Fruit fly (Drosophila melanogaster) whole organism, embryonic: ENCODE results near the gene Svil.

Experiments used
- Ada2b ChIP-seq: fragments of 200-800 bp; sonication (Bioruptor generic); IDR thresholded peaks from 2 replicates; pipeline ENCODE4 v1.3.6; 2022; ENCODE audit warnings: missing biosample characterization, missing genetic modification characterization
- Atf-2 ChIP-seq: fragments of 200-800 bp; sonication (Bioruptor generic); optimal IDR thresholded peaks from 2 replicates; lab custom pipeline; 2016; ENCODE audit warnings: missing biosample characterization, missing genetic modification characterization
- Atf3 ChIP-seq: fragments of 200-800 bp; sonication (Bioruptor generic); optimal IDR thresholded peaks from 3 replicates; lab custom pipeline; 2016; ENCODE audit warnings: missing biosample characterization, missing genetic modification characterization
- Blimp-1 ChIP-seq: fragments of 200-800 bp; sonication (Bioruptor generic); optimal IDR thresholded peaks from 3 replicates; lab custom pipeline; 2018; ENCODE audit warnings: missing biosample characterization, missing genetic modification characterization, mild to moderate bottlenecking, moderate library complexity, missing genetic modification reagents
- CG12071 ChIP-seq: fragments of 200-800 bp; sonication (Bioruptor generic); optimal IDR thresholded peaks from 3 replicates; lab custom pipeline; 2018; ENCODE audit warnings: missing biosample characterization, mild to moderate bottlenecking, missing genetic modification characterization
- CG12219 ChIP-seq: fragments of 200-800 bp; sonication (Bioruptor generic); optimal IDR thresholded peaks from 3 replicates; lab custom pipeline; 2018; ENCODE audit warnings: missing biosample characterization, mild to moderate bottlenecking, missing genetic modification characterization
- CG1233 ChIP-seq: fragments of 200-800 bp; sonication (Bioruptor generic); optimal IDR thresholded peaks from 4 replicates; lab custom pipeline; 2018; ENCODE audit warnings: missing biosample characterization, mild to moderate bottlenecking, missing genetic modification characterization
- CG12391 ChIP-seq: fragments of 200-800 bp; sonication (Bioruptor generic); optimal IDR thresholded peaks from 3 replicates; lab custom pipeline; 2018; ENCODE audit warnings: missing biosample characterization, mild to moderate bottlenecking, missing genetic modification characterization, moderate library complexity
- CG13296 ChIP-seq: fragments of 200-800 bp; sonication (Bioruptor generic); optimal IDR thresholded peaks from 3 replicates; lab custom pipeline; 2018; ENCODE audit warnings: missing biosample characterization, mild to moderate bottlenecking, missing genetic modification characterization
- CG13775 ChIP-seq: fragments of 200-800 bp; sonication (Bioruptor generic); optimal IDR thresholded peaks from 3 replicates; lab custom pipeline; 2017; ENCODE audit warnings: missing biosample characterization, mild to moderate bottlenecking, missing genetic modification characterization
- CG13894 ChIP-seq: fragments of 200-800 bp; sonication (Bioruptor generic); optimal IDR thresholded peaks from 3 replicates; lab custom pipeline; 2018; ENCODE audit warnings: missing biosample characterization, mild to moderate bottlenecking, missing genetic modification characterization, moderate library complexity
- CG14667 ChIP-seq: fragments of 200-800 bp; sonication (Bioruptor generic); IDR thresholded peaks from 2 replicates; pipeline ENCODE4 v1.3.6; 2022; ENCODE audit warnings: missing biosample characterization, missing genetic modification characterization
- CG17385 ChIP-seq: fragments of 200-800 bp; sonication (Bioruptor generic); optimal IDR thresholded peaks from 3 replicates; lab custom pipeline; 2018; ENCODE audit warnings: missing biosample characterization, mild to moderate bottlenecking, missing genetic modification characterization
- CG18599 ChIP-seq: fragments of 200-800 bp; sonication (Bioruptor generic); optimal IDR thresholded peaks from 3 replicates; lab custom pipeline; 2017; ENCODE audit warnings: missing biosample characterization, missing genetic modification characterization, mild to moderate bottlenecking, moderate library complexity, missing genetic modification reagents
- CG2129 ChIP-seq: fragments of 200-800 bp; sonication (Bioruptor generic); IDR thresholded peaks from 2 replicates; pipeline ENCODE4 v1.3.6; 2022; ENCODE audit warnings: missing biosample characterization, missing genetic modification characterization; ENCODE audit not compliant: partially characterized antibody
- CG2875 ChIP-seq: fragments of 200-800 bp; sonication (Bioruptor generic); optimal IDR thresholded peaks from 2 replicates; lab custom pipeline; 2017; ENCODE audit warnings: missing biosample characterization, mild to moderate bottlenecking, missing genetic modification characterization, missing genetic modification reagents
- CG2889 ChIP-seq: fragments of 200-800 bp; sonication (Bioruptor generic); IDR thresholded peaks from 3 replicates; pipeline ENCODE4 v1.3.6; 2022; ENCODE audit warnings: missing biosample characterization, missing genetic modification characterization
- CG3847 ChIP-seq: fragments of 200-800 bp; sonication (Bioruptor generic); IDR thresholded peaks from 2 replicates; pipeline ENCODE4 v1.3.6; 2022; ENCODE audit warnings: missing biosample characterization, missing genetic modification characterization
- CG4404 ChIP-seq: fragments of 200-800 bp; sonication (Bioruptor generic); IDR thresholded peaks from 2 replicates; pipeline ENCODE4 v1.3.6; 2022; ENCODE audit warnings: missing biosample characterization, missing genetic modification characterization
- CG4617 ChIP-seq: fragments of 200-800 bp; sonication (Bioruptor generic); optimal IDR thresholded peaks from 3 replicates; lab custom pipeline; 2016; ENCODE audit warnings: missing biosample characterization, missing genetic modification characterization, borderline replicate concordance
- CG6689 ChIP-seq: fragments of 200-800 bp; sonication (Bioruptor generic); IDR thresholded peaks from 2 replicates; pipeline ENCODE4 v1.3.6; 2022; ENCODE audit warnings: missing biosample characterization, missing genetic modification characterization
- CG7839 ChIP-seq: fragments of 200-800 bp; sonication (Bioruptor generic); optimal IDR thresholded peaks from 3 replicates; lab custom pipeline; 2018; ENCODE audit warnings: missing biosample characterization, mild to moderate bottlenecking, missing genetic modification characterization, moderate library complexity
- CG9817 ChIP-seq: fragments of 200-800 bp; sonication (Bioruptor generic); optimal IDR thresholded peaks from 2 replicates; lab custom pipeline; 2018; ENCODE audit warnings: missing biosample characterization, mild to moderate bottlenecking, missing genetic modification characterization, moderate library complexity
- Chrac-16 ChIP-seq: fragments of 200-800 bp; sonication (Bioruptor generic); optimal IDR thresholded peaks from 3 replicates; lab custom pipeline; 2016; ENCODE audit warnings: missing biosample characterization, missing genetic modification characterization
- CkIIα-i1 ChIP-seq: fragments of 200-800 bp; sonication (Bioruptor generic); IDR thresholded peaks from 2 replicates; pipeline ENCODE4 v1.3.6; 2022; ENCODE audit warnings: missing biosample characterization, missing genetic modification characterization
- CrebB ChIP-seq: fragments of 200-800 bp; sonication (Bioruptor generic); optimal IDR thresholded peaks from 3 replicates; lab custom pipeline; 2018; ENCODE audit warnings: missing biosample characterization, mild to moderate bottlenecking, missing genetic modification characterization
- Dek ChIP-seq: fragments of 200-800 bp; sonication (Bioruptor generic); optimal IDR thresholded peaks from 3 replicates; lab custom pipeline; 2019; ENCODE audit warnings: missing biosample characterization, mild to moderate bottlenecking, missing genetic modification characterization, moderate library complexity
- Drgx ChIP-seq: fragments of 200-800 bp; sonication (Bioruptor generic); IDR thresholded peaks from 2 replicates; pipeline ENCODE4 v1.3.6; 2022; ENCODE audit warnings: missing biosample characterization, missing genetic modification characterization
- Ets65A ChIP-seq: fragments of 200-800 bp; sonication (Bioruptor generic); peaks from one replicate; lab custom pipeline; 2016; ENCODE audit warnings: missing biosample characterization, missing genetic modification characterization
- HLH4C ChIP-seq: fragments of 200-800 bp; sonication (Bioruptor generic); IDR thresholded peaks from 3 replicates; pipeline ENCODE4 v1.3.6; 2022; ENCODE audit warnings: missing biosample characterization, missing genetic modification characterization; ENCODE audit not compliant: partially characterized antibody
- Jarid2 ChIP-seq: fragments of 200-800 bp; sonication (Bioruptor generic); optimal IDR thresholded peaks from 3 replicates; lab custom pipeline; 2017; ENCODE audit warnings: mild to moderate bottlenecking, missing biosample characterization, missing genetic modification reagents, missing genetic modification characterization
- Lim3 ChIP-seq: fragments of 200-800 bp; sonication (Bioruptor generic); IDR thresholded peaks from 2 replicates; pipeline ENCODE4 v1.3.6; 2022; ENCODE audit warnings: missing biosample characterization, missing genetic modification characterization
- Mad ChIP-seq: fragments of 200-800 bp; sonication (Bioruptor generic); optimal IDR thresholded peaks from 2 replicates; lab custom pipeline; 2016; ENCODE audit warnings: missing biosample characterization, missing genetic modification characterization
- Mes4 ChIP-seq: fragments of 200-800 bp; sonication (Bioruptor generic); optimal IDR thresholded peaks from 2 replicates; lab custom pipeline; 2016; ENCODE audit warnings: missing biosample characterization, missing genetic modification characterization
- Pdp1 ChIP-seq, 2 experiments: fragments of 200-800 bp; sonication (Bioruptor generic); optimal IDR thresholded peaks; 3 replicates each; lab custom pipeline; 2016; ENCODE audit warnings: missing biosample characterization in 2 of 2, missing genetic modification characterization in 2 of 2, mild to moderate bottlenecking in 1 of 2, moderate library complexity in 1 of 2
- Six4 ChIP-seq: fragments of 200-800 bp; sonication (Bioruptor generic); optimal IDR thresholded peaks from 2 replicates; lab custom pipeline; 2016; ENCODE audit warnings: missing biosample characterization, missing genetic modification characterization
- ap ChIP-seq: fragments of 200-800 bp; sonication (Bioruptor generic); IDR thresholded peaks from 2 replicates; pipeline ENCODE4 v1.3.6; 2022; ENCODE audit warnings: missing biosample characterization, missing genetic modification characterization
- chinmo ChIP-seq: fragments of 200-800 bp; sonication (Bioruptor generic); IDR thresholded peaks from 4 replicates; pipeline ENCODE4 v1.3.6; 2022; ENCODE audit warnings: missing biosample characterization, missing genetic modification characterization; ENCODE audit not compliant: partially characterized antibody
- corto ChIP-seq: fragments of 200-800 bp; sonication (Bioruptor generic); optimal IDR thresholded peaks from 2 replicates; lab custom pipeline; 2016; ENCODE audit warnings: missing biosample characterization, mild to moderate bottlenecking, missing genetic modification characterization, moderate library complexity
- exex ChIP-seq: fragments of 200-800 bp; sonication (Bioruptor generic); optimal IDR thresholded peaks from 4 replicates; lab custom pipeline; 2018; ENCODE audit warnings: missing biosample characterization, mild to moderate bottlenecking, missing genetic modification characterization, moderate library complexity
- fd3F ChIP-seq: fragments of 200-800 bp; sonication (Bioruptor generic); optimal IDR thresholded peaks from 2 replicates; lab custom pipeline; 2018; ENCODE audit warnings: missing biosample characterization, mild to moderate bottlenecking, missing genetic modification characterization, moderate library complexity
- gfzf ChIP-seq: fragments of 200-800 bp; sonication (Bioruptor generic); optimal IDR thresholded peaks from 2 replicates; lab custom pipeline; 2016; ENCODE audit warnings: missing biosample characterization, mild to moderate bottlenecking, missing genetic modification characterization, moderate library complexity
- h ChIP-seq: fragments of >200 bp; optimal IDR thresholded peaks from 2 replicates; lab custom pipeline; 2017
- nom ChIP-seq: fragments of 200-800 bp; sonication (Bioruptor generic); optimal IDR thresholded peaks from 2 replicates; lab custom pipeline; 2017; ENCODE audit warnings: missing biosample characterization, missing genetic modification characterization, mild to moderate bottlenecking, moderate library complexity, missing genetic modification reagents
- pho ChIP-seq: fragments of 200-800 bp; sonication (Bioruptor generic); optimal IDR thresholded peaks from 2 replicates; lab custom pipeline; 2016; ENCODE audit warnings: missing biosample characterization, missing genetic modification characterization
- pzg ChIP-seq: fragments of 200-800 bp; sonication (Bioruptor generic); optimal IDR thresholded peaks from 3 replicates; lab custom pipeline; 2018; ENCODE audit warnings: missing biosample characterization, mild to moderate bottlenecking, missing genetic modification characterization, moderate library complexity
- sc ChIP-seq, 3 experiments: fragments of >200 bp in 2 of 3; fragments of 200-800 bp in 1 of 3; sonication (Bioruptor generic) in 1 of 3; optimal IDR thresholded peaks; 2 replicates in 2 of 3; 3 replicates in 1 of 3; lab custom pipeline; 2017; ENCODE audit warnings: mild to moderate bottlenecking in 1 of 3, missing biosample characterization in 1 of 3, missing genetic modification characterization in 1 of 3, missing genetic modification reagents in 1 of 3
- sens ChIP-seq: fragments of 200-800 bp; sonication (Bioruptor generic); peaks from one replicate; lab custom pipeline; 2016; ENCODE audit warnings: missing biosample characterization, missing genetic modification characterization
- slp2 ChIP-seq: fragments of 200-800 bp; sonication (Bioruptor generic); optimal IDR thresholded peaks from 2 replicates; lab custom pipeline; 2016; ENCODE audit warnings: missing biosample characterization, missing genetic modification characterization
- sqz ChIP-seq: fragments of 200-800 bp; sonication (Bioruptor generic); optimal IDR thresholded peaks from 3 replicates; lab custom pipeline; 2018; ENCODE audit warnings: missing biosample characterization, mild to moderate bottlenecking, missing genetic modification characterization
- tgo ChIP-seq: fragments of 200-800 bp; sonication (Bioruptor generic); IDR thresholded peaks from 3 replicates; pipeline ENCODE4 v1.3.6; 2022; ENCODE audit warnings: missing biosample characterization, missing genetic modification characterization

Svil gene

dm6 chr3L:2487248-2487647 lies 109.8 kb downstream of the Svil start:
- TF ChIP-seq CG7839 (tag; lab: Kevin White, UChicago) (peak; percentile 26), Blimp-1 (GFP tag; lab: Kevin White, UChicago) (peak; percentile 49), Jarid2 (GFP tag; lab: Kevin White, UChicago) (no peak), CG3847 (GFP tag; lab: Robert Waterston, UW) (no peak), CG12219 (GFP tag; lab: Kevin White, UChicago) (no peak), CG12391 (tag; lab: Kevin White, UChicago) (no peak), fd3F (no peak), Atf3 (GFP tag; lab: Kevin White, UChicago) (no peak), h (lab: Kevin White, UChicago) (no peak), Mad (no peak), CG12071 (GFP tag; lab: Kevin White, UChicago) (no peak), CG2889 (GFP tag; lab: Robert Waterston, UW) (no peak), CG2129 (no peak), CkIIα-i1 (GFP tag; lab: Robert Waterston, UW) (no peak), Drgx (GFP tag; lab: Robert Waterston, UW) (peak; percentile 75), CG13775 (GFP tag; lab: Kevin White, UChicago) (no peak), CG17385 (GFP tag; lab: Kevin White, UChicago) (no peak), sc (optimal IDR thresholded peaks at IDR 0.05; lab: Kevin White, UChicago) (no peak), sc (GFP tag; optimal IDR thresholded peaks at IDR 0.05; lab: Kevin White, UChicago) (no peak), CG9817 (tag; lab: Kevin White, UChicago) (no peak), exex (tag; lab: Kevin White, UChicago) (no peak), CG2875 (no peak), gfzf (no peak), sqz (GFP tag; lab: Kevin White, UChicago) (no peak), Mes4 (GFP tag; lab: Kevin White, UChicago) (no peak), pzg (GFP tag; lab: Kevin White, UChicago) (no peak), nom (GFP tag; lab: Kevin White, UChicago) (peak; percentile 64), CrebB (no peak), pho (no peak), sens (GFP tag; lab: Kevin White, UChicago) (peak; percentile 80), HLH4C (GFP tag; lab: Robert Waterston, UW) (no peak), slp2 (GFP tag; lab: Kevin White, UChicago) (no peak), CG4617 (GFP tag; lab: Kevin White, UChicago) (no peak), Ets65A (peak; percentile 87), CG4404 (GFP tag; lab: Robert Waterston, UW) (no peak), Chrac-16 (GFP tag; lab: Kevin White, UChicago) (no peak), CG13296 (no peak), CG1233 (no peak), CG13894 (tag; lab: Kevin White, UChicago) (no peak), ap (GFP tag; lab: Robert Waterston, UW) (no peak), Lim3 (no peak), tgo (GFP tag; lab: Robert Waterston, UW) (no peak), Atf-2 (no peak), Dek (tag; lab: Kevin White, UChicago) (no peak), Ada2b (no peak), CG18599 (GFP tag; lab: Kevin White, UChicago) (peak; percentile 0), CG6689 (no peak), CG14667 (GFP tag; lab: Robert Waterston, UW) (no peak), Pdp1 (GFP tag; optimal IDR thresholded peaks at IDR 0.05; lab: Kevin White, UChicago) (peak in 1 of 2 experiments; percentile 1), corto (peak; percentile 41), Six4 (GFP tag; lab: Kevin White, UChicago) (peak; percentile 8), chinmo (no peak)
